Worm (Caenorhabditis elegans) whole organism, L4/young adult: ENCODE data around the gene K09H11.11.
A peak's percentile ranks its signal among the peaks of the same experiment; 100 is the strongest.

Experiments used
- W03F9.2 ChIP-seq: fragments of 150-350 bp; optimal IDR thresholded peaks from 2 replicates; lab custom pipeline; 2014; ENCODE audit warnings: missing biosample characterization, missing genetic modification characterization
- dao-5 ChIP-seq: sonication (generic microtip); optimal IDR thresholded peaks from 2 replicates; lab custom pipeline; 2016; ENCODE audit warnings: missing genotype, missing genetic modification characterization, moderate library complexity, missing compliant biosample characterization
- him-1 ChIP-seq: sonication (generic microtip); optimal IDR thresholded peaks from 2 replicates; lab custom pipeline; 2016; ENCODE audit warnings: missing genotype, missing genetic modification reagents, missing genetic modification characterization, missing compliant biosample characterization

K09H11.11 gene

DNA sequence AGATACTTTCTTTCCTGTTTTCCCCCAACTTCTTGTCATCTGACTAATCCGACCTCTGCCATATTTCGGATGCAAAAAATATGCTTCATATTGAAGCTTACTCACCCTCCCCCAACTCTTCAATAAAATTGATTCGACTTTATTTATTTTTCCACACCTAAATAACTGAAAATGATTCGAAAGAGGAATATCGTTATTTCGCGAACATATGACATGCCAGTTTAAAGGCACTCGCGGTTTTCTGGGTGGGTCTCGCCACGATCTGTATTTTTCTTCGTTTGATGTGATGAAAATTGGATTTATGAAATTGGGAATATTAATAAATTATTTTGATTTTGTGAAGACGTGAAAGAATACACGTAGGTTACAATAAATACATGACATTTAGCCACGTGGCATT is 16.6 kb upstream of the K09H11.11 start, which contains the start of gene F44E7.3:
TSS of gene F44E7.3 (plus strand) at position 319 of the 400 bp plus-strand sequence.
- no peak for TF ChIP-seq him-1
- TF ChIP-seq dao-5, result no peak
- TF ChIP-seq W03F9.2 (tag; lab: Kevin White, UChicago), result no peak

ce11 chrV:5769999-5770398 is 14.9 kb upstream of the K09H11.11 start:
- TF ChIP-seq W03F9.2 (tag; lab: Kevin White, UChicago), result no peak
- TF ChIP-seq dao-5, result no peak
- no peak for TF ChIP-seq him-1

DNA sequence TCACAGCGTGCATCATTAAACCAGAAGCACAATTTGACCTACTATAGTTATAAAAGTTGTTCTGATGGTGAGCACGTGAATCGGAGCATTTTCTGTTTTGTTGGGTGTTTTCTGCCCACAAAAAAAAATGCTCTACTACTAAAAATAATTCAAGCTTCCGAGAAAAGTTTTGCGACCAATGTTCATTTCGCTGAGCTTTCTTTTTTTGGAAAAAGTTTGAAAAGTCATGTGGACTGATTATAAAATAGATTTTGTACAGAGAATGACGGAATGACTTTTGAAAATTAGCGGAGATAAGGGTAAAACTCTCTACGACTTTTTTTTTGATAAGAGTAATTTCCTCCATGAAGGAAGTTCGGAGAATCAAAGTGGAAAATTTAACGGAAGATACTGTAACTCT is 14.4 kb upstream of the K09H11.11 start:
- no peak for TF ChIP-seq W03F9.2 (tag; lab: Kevin White, UChicago)
- no peak for TF ChIP-seq dao-5

ce11 chrV:5768292-5768695 is 13.2 kb upstream of the K09H11.11 start:
- TF ChIP-seq him-1 (no peak), W03F9.2 (tag; lab: Kevin White, UChicago) (no peak), dao-5 (no peak)

- TF ChIP-seq him-1 (no peak), dao-5 (no peak), W03F9.2 (tag; lab: Kevin White, UChicago) (no peak)
Measured at ce11 chrV:5765081-5765480, 10.0 kb upstream of the K09H11.11 start, which contains the start of gene pgph-2. pgph-2 (plus strand) TSS chrV:5765127.

- TF ChIP-seq W03F9.2 (tag; lab: Kevin White, UChicago), result peak; percentile 25
- no peak for TF ChIP-seq dao-5
- no peak for TF ChIP-seq him-1
Measured at ce11 chrV:5763787-5764186, 8.7 kb upstream of the K09H11.11 start, which contains the start of gene pgph-3. pgph-3 (minus strand) TSS chrV:5763846.

ce11 chrV:5760132-5760531 is 5.1 kb upstream of the K09H11.11 start, which contains the start of gene C53A3.1:
C53A3.1 (minus strand) TSS chrV:5760232.
- TF ChIP-seq him-1, result no peak
- no peak for TF ChIP-seq W03F9.2 (tag; lab: Kevin White, UChicago)
- no peak for TF ChIP-seq dao-5

- TF ChIP-seq W03F9.2 (tag; lab: Kevin White, UChicago) (no peak), him-1 (no peak), dao-5 (no peak)
Measured at ce11 chrV:5758780-5759179, 3.7 kb upstream of the K09H11.11 start, which contains the start of gene C53A3.4. C53A3.4 (minus strand) TSS chrV:5758880.

DNA sequence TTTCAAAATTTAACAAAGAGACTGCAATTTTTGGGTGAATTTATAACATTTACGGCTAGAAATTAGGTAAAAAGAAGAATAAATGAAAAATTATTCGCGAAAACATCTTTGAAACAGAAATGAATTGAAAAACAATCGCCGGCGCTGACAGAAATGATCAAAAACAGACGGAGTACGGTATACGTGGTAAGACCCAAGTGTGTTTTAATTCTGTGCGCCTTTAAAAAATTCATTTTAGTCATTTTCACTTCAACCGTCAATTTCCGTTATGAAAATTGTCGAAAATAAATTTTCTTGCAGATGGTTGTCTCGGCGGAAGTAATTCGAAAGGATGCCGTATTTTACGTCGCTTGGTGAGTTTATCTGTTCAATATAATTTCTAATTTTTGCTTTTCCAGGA is 1.1 kb upstream of the K09H11.11 start, which contains the start of gene C53A3.3:
TSS of gene C53A3.3 (plus strand) at position 301 of the 400 bp plus-strand sequence.
- TF ChIP-seq dao-5 (no peak), W03F9.2 (tag; lab: Kevin White, UChicago) (no peak), him-1 (no peak)

DNA sequence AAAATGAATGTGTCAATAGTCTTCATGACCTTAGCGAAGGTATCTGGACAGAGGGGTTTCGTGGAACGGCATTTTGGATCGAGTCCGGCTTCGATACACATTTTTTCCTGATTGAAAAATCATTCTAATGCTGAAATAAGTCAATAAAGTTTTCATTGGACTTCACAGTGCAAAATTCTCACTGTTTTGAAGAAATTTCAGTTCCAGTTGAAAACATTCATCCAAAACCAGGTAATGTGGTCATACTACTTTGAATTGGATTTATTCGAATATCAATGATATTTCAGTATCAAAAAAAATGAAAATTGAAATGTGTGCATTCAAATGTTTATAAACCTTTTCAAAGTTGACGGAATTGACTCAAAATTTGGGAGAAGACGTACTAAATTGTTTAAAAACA is 1.6 kb downstream of the K09H11.11 start, which contains the start of gene pgph-1:
TSS of gene pgph-1 (minus strand) at position 101 of the 400 bp plus-strand sequence.
- TF ChIP-seq dao-5 (no peak), him-1 (no peak), W03F9.2 (tag; lab: Kevin White, UChicago) (no peak)

- no peak for TF ChIP-seq W03F9.2 (tag; lab: Kevin White, UChicago)
- no peak for TF ChIP-seq him-1
- no peak for TF ChIP-seq dao-5
Measured at ce11 chrV:5747519-5747918, 7.5 kb downstream of the K09H11.11 start, which contains the start of gene acds-10. acds-10 (plus strand) TSS chrV:5747819.

ce11 chrV:5746237-5746636 is 8.8 kb downstream of the K09H11.11 start:
- no peak for TF ChIP-seq him-1
- TF ChIP-seq dao-5, result no peak
- TF ChIP-seq W03F9.2 (tag; lab: Kevin White, UChicago), result no peak

- TF ChIP-seq dao-5 (no peak), him-1 (no peak), W03F9.2 (tag; lab: Kevin White, UChicago) (no peak)
Measured at ce11 chrV:5741237-5741636, 13.8 kb downstream of the K09H11.11 start.

DNA sequence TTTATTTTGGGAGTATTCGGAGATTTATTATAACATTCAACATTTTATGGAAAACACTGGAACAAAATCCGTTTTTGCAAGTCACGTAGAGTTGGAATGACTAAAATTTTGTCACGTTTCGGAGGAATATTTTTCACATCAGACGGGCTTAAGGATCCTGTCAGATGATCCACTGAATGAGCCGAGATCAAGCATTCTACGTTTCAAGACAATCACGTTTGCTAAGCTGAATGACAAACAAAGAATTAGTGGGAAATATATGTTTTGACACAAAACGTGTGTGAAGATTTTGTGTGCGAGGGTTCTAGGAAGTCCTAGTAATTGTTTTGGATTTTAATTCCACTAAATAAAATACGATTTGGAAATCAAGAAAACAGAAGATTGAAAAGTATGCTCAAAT is 15.6 kb downstream of the K09H11.11 start:
- TF ChIP-seq W03F9.2 (tag; lab: Kevin White, UChicago) (no peak), dao-5 (no peak), him-1 (no peak)

DNA sequence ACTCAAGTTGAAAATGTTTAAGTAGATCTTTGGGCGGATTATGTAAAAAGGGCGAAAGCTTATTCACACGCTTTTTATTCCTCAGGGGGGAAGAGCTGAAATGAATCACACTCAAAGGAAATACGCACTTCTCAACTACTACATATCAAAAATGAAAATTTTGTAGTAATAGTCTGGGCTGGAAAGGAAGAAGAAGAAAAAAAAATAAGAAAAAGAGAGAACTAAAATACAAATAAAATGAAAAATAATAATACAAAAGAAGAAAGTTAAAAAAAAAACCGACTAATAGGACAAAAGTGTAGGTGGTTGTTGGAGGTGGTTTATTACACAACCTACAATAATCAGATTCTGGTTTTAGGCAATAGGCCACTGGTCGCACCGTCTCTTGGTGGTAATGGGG is 19.0 kb downstream of the K09H11.11 start, which contains the start of gene K09H11.6:
TSS of gene K09H11.6 (minus strand) at position 101 of the 400 bp plus-strand sequence.
- TF ChIP-seq W03F9.2 (tag; lab: Kevin White, UChicago), result no peak
- TF ChIP-seq dao-5, result no peak
- TF ChIP-seq him-1, result no peak

- TF ChIP-seq him-1 (no peak), dao-5 (no peak), W03F9.2 (tag; lab: Kevin White, UChicago) (no peak)
Measured at ce11 chrV:5730783-5731182, 24.3 kb downstream of the K09H11.11 start, which contains the start of gene K09H11.15. K09H11.15 (minus strand) TSS chrV:5730883.
